Worm (Caenorhabditis elegans): ENCODE data around the gene nsph-1.1.

- TF ChIP-seq nhr-237 (tag; optimal IDR thresholded peaks at IDR 0.05) (no peak), ztf-1 (GFP tag; conservative IDR thresholded peaks at IDR 0.05) (no peak), skn-1 (tag; optimal IDR thresholded peaks at IDR 0.05) (no peak), snpc-4 (tag; optimal IDR thresholded peaks at IDR 0.05) (no peak), unc-62 (GFP tag; optimal IDR thresholded peaks at IDR 0.05) (no peak), lin-39 (tag; optimal IDR thresholded peaks at IDR 0.05) (no peak), elt-3 (tag; optimal IDR thresholded peaks at IDR 0.05) (no peak), ceh-82 (tag; optimal IDR thresholded peaks at IDR 0.05) (no peak), lsy-2 (tag; optimal IDR thresholded peaks at IDR 0.05) (no peak), egl-27 (tag; optimal IDR thresholded peaks at IDR 0.05) (no peak)
Observed at ce11 chrII:8800830-8801229, 34.3 kb downstream of the nsph-1.1 start, which contains the start of gene appg-2.

All from whole organism, L2 larva.